Worm (Caenorhabditis elegans) whole organism, L4/young adult: ENCODE measurements around the gene cyn-17.

Source experiments
- W03F9.2 ChIP-seq: fragments of 150-350 bp; optimal IDR thresholded peaks from 2 replicates; lab custom pipeline; 2014; ENCODE audit warnings: missing biosample characterization, missing genetic modification characterization
- dao-5 ChIP-seq: sonication (generic microtip); optimal IDR thresholded peaks from 2 replicates; lab custom pipeline; 2016; ENCODE audit warnings: missing genotype, missing genetic modification characterization, moderate library complexity, missing compliant biosample characterization
- him-1 ChIP-seq: sonication (generic microtip); optimal IDR thresholded peaks from 2 replicates; lab custom pipeline; 2016; ENCODE audit warnings: missing genotype, missing genetic modification reagents, missing genetic modification characterization, missing compliant biosample characterization

DNA sequence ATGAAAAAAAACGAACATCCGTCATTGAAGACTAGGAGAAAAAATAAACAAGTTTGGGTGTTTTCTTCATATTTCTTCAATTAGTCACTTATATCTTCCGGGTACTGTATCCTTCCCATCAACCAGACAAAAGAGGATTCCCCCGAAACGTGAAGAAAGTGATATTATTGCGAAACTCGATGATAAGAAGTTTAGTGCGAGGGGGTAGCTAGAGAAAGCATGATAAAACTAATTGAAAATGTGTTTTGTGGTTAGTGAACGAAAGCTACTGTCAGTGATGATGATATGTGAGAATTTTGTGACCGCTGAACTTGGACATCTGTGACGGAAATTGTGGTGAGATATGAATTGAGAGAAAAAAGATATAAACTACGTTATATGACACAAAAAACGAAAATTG is 23.5 kb downstream of the cyn-17 start:
- TF ChIP-seq W03F9.2 (tag; lab: Kevin White, UChicago) (no peak), him-1 (no peak), dao-5 (tag; lab: Kevin White, UChicago) (no peak)
